Worm (Caenorhabditis elegans) whole organism, young adult: ENCODE measurements around the gene T20G5.9.

ENCODE experiments used
- ama-1 ChIP-seq, 3 experiments: fragments of 150-350 bp in 1 of 3; sonication (generic microtip) in 2 of 3; optimal IDR thresholded peaks; 2 replicates each; lab custom pipeline; 2014 to 2018; ENCODE audit warnings: missing biosample characterization in 2 of 3, missing genetic modification characterization in 2 of 3, missing genetic modification reagents in 2 of 3
- mes-4 ChIP-seq: sonication (generic microtip); optimal IDR thresholded peaks from 2 replicates; lab custom pipeline; 2016; ENCODE audit warnings: missing genotype, missing genetic modification characterization, missing compliant biosample characterization
- nhr-27 ChIP-seq: fragments of 200-800 bp; sonication (Bioruptor generic); optimal IDR thresholded peaks from 2 replicates; lab custom pipeline; 2018; ENCODE audit warnings: mild to moderate bottlenecking, missing genetic modification characterization, moderate library complexity, missing compliant biosample characterization
- unc-62 ChIP-seq: fragments of 150-350 bp; optimal IDR thresholded peaks from 2 replicates; lab custom pipeline; 2014; ENCODE audit warnings: missing biosample characterization, missing genetic modification reagents, missing genetic modification characterization

ce11 chrIII:10248441-10249137, 38.9 kb downstream of the T20G5.9 start, which contains the start of the genes div-1 and cor-1:
- TF ChIP-seq mes-4 (tag; lab: Kevin White, UChicago) (no peak), unc-62 (GFP tag; lab: Kevin White, UChicago) (no peak), ama-1 (optimal IDR thresholded peaks at IDR 0.05; lab: Kevin White, UChicago) (no peak), ama-1 (GFP tag; optimal IDR thresholded peaks at IDR 0.05; lab: Kevin White, UChicago) (no peak), nhr-27 (tag; lab: Kevin White, UChicago) (no peak)
